Fruit fly (Drosophila melanogaster) whole organism, wandering third instar larva: ENCODE measurements around the gene TotM.

ENCODE experiments used
- CG32264 ChIP-seq: fragments of 200-800 bp; sonication (Bioruptor generic); optimal IDR thresholded peaks from 2 replicates; lab custom pipeline; 2016; ENCODE audit warnings: missing biosample characterization, missing genetic modification characterization
- CrebA ChIP-seq: fragments of 200-800 bp; sonication (Bioruptor generic); optimal IDR thresholded peaks from 2 replicates; lab custom pipeline; 2016; ENCODE audit warnings: missing biosample characterization, mild to moderate bottlenecking, missing genetic modification characterization, borderline replicate concordance
- Dif ChIP-seq: fragments of 200-275, 200-300 bp; sonication (Bioruptor generic); optimal IDR thresholded peaks from 2 replicates; lab custom pipeline; 2018; ENCODE audit warnings: missing biosample characterization, missing genetic modification characterization; ENCODE audit not compliant: partially characterized antibody
- Hr78 ChIP-seq: fragments of >200 bp; optimal IDR thresholded peaks from 2 replicates; lab custom pipeline; 2017; ENCODE audit warnings: missing biosample characterization, missing genetic modification characterization
- Mio ChIP-seq: sonication (Bioruptor generic); optimal IDR thresholded peaks from 2 replicates; lab custom pipeline; 2016; ENCODE audit warnings: missing biosample characterization, missing genetic modification characterization
- Myc ChIP-seq: fragments of >200 bp; optimal IDR thresholded peaks from 2 replicates; lab custom pipeline; 2017
- br ChIP-seq: fragments of 200-800 bp; sonication (Bioruptor generic); optimal IDR thresholded peaks from 2 replicates; lab custom pipeline; 2016; ENCODE audit warnings: missing biosample characterization, missing genetic modification characterization
- dl ChIP-seq, 2 experiments: fragments of 175-275, 200-275 bp in 1 of 2; fragments of 200-275 bp in 1 of 2; sonication (Bioruptor generic); optimal IDR thresholded peaks; lab custom pipeline; 2018; ENCODE audit warnings: mild to moderate bottlenecking in 2 of 2, missing biosample characterization in 2 of 2, missing genetic modification characterization in 2 of 2, moderate library complexity in 2 of 2; ENCODE audit not compliant: partially characterized antibody in 2 of 2, insufficient read depth in 1 of 2
- dmrt93B ChIP-seq: fragments of 200-800 bp; sonication (Bioruptor generic); optimal IDR thresholded peaks from 2 replicates; lab custom pipeline; 2018; ENCODE audit warnings: missing biosample characterization, mild to moderate bottlenecking, missing genetic modification characterization
- jim ChIP-seq: fragments of 175-275, 200-325 bp; sonication (Bioruptor generic); optimal IDR thresholded peaks from 2 replicates; lab custom pipeline; 2016; ENCODE audit warnings: missing biosample characterization, mild to moderate bottlenecking, missing genetic modification characterization
- pan ChIP-seq: fragments of >200 bp; optimal IDR thresholded peaks from 2 replicates; lab custom pipeline; 2017
- usp ChIP-seq: fragments of >200 bp; optimal IDR thresholded peaks from 2 replicates; lab custom pipeline; 2017; ENCODE audit warnings: missing biosample characterization, missing genetic modification characterization
- woc ChIP-seq: sonication (Bioruptor generic); optimal IDR thresholded peaks from 2 replicates; lab custom pipeline; 2016; ENCODE audit warnings: missing biosample characterization, mild to moderate bottlenecking, missing genetic modification characterization

dm6 chr2L:5302692-5303043 is 27.0 kb upstream of the TotM start:
- TF ChIP-seq Hr78 (GFP tag; lab: Kevin White, UChicago) (no peak), jim (no peak), dl (GFP tag; optimal IDR thresholded peaks at IDR 0.05; lab: Kevin White, UChicago; ENCODE audit: insufficient read depth in 1 of 2, partially characterized antibody in 2 of 2) (no peak), CG32264 (GFP tag; lab: Kevin White, UChicago) (no peak), Mio (GFP tag; lab: Kevin White, UChicago) (no peak), CrebA (no peak), usp (GFP tag; lab: Kevin White, UChicago) (no peak), pan (lab: Kevin White, UChicago) (no peak), Myc (lab: Kevin White, UChicago) (no peak), br (GFP tag; lab: Kevin White, UChicago) (no peak), woc (GFP tag; lab: Kevin White, UChicago) (no peak), Dif (GFP tag; lab: Kevin White, UChicago) (no peak), dmrt93B (GFP tag; lab: Kevin White, UChicago) (no peak)
